Worm (Caenorhabditis elegans) whole organism, L1 larva: ENCODE measurements around the gene K12H6.9.

ENCODE experiments used
- C16A3.4 ChIP-seq: fragments of 150-350 bp; optimal IDR thresholded peaks from 2 replicates; lab custom pipeline; 2014; ENCODE audit warnings: missing biosample characterization, missing genetic modification characterization
- F16B12.6 ChIP-seq: fragments of 150-350 bp; optimal IDR thresholded peaks from 2 replicates; lab custom pipeline; 2014; ENCODE audit warnings: missing biosample characterization, missing genetic modification characterization
- Y116A8C.19 ChIP-seq: sonication (generic microtip); optimal IDR thresholded peaks from 2 replicates; lab custom pipeline; 2016; ENCODE audit warnings: missing compliant biosample characterization, missing genetic modification characterization, borderline replicate concordance
- alr-1 ChIP-seq: fragments of 200-800 bp; sonication (Bioruptor generic); optimal IDR thresholded peaks from 2 replicates; lab custom pipeline; 2018; ENCODE audit warnings: borderline replicate concordance, mild to moderate bottlenecking, missing genetic modification characterization, missing compliant biosample characterization
- ama-1 ChIP-seq: fragments of 150-350 bp; optimal IDR thresholded peaks from 2 replicates; lab custom pipeline; 2014
- ceh-63 ChIP-seq: fragments of 200-800 bp; sonication (Bioruptor generic); optimal IDR thresholded peaks from 2 replicates; lab custom pipeline; 2018; ENCODE audit warnings: mild to moderate bottlenecking, missing genetic modification characterization, missing compliant biosample characterization
- ceh-82 ChIP-seq, 3 experiments: fragments of 150-350 bp in 1 of 3; sonication (generic microtip) in 2 of 3; optimal IDR thresholded peaks; 2 replicates each; lab custom pipeline; 2014 to 2017; ENCODE audit warnings: missing biosample characterization in 3 of 3, missing genetic modification characterization in 3 of 3
- ces-1 ChIP-seq: fragments of 150-350 bp; optimal IDR thresholded peaks from 2 replicates; lab custom pipeline; 2014; ENCODE audit warnings: missing biosample characterization, missing genetic modification reagents, missing genetic modification characterization
- dpl-1 ChIP-seq, 3 experiments: fragments of 150-350 bp in 2 of 3; sonication (generic microtip) in 1 of 3; optimal IDR thresholded peaks; 2 replicates each; lab custom pipeline; 2014 to 2017; ENCODE audit warnings: missing biosample characterization in 3 of 3, missing genetic modification characterization in 3 of 3, missing genetic modification reagents in 3 of 3
- dsc-1 ChIP-seq: sonication (generic microtip); optimal IDR thresholded peaks from 2 replicates; lab custom pipeline; 2016; ENCODE audit warnings: mild to moderate bottlenecking, missing genetic modification characterization, missing compliant biosample characterization
- efl-1 ChIP-seq, 4 experiments: fragments of 150-350 bp; optimal IDR thresholded peaks in 3 of 4; peaks in 1 of 4; 1 replicate in 1 of 4; 2 replicates in 3 of 4; lab custom pipeline; 2014; ENCODE audit warnings: missing biosample characterization in 2 of 4, missing genetic modification characterization in 2 of 4, missing genetic modification reagents in 2 of 4
- efl-3 ChIP-seq: fragments of 200-800 bp; sonication (Bioruptor generic); optimal IDR thresholded peaks from 2 replicates; lab custom pipeline; 2018; ENCODE audit warnings: mild to moderate bottlenecking, missing genetic modification characterization, missing compliant biosample characterization
- egl-13 ChIP-seq: sonication (generic microtip); optimal IDR thresholded peaks from 2 replicates; lab custom pipeline; 2016; ENCODE audit warnings: missing genotype, missing genetic modification reagents, missing genetic modification characterization, missing compliant biosample characterization
- egl-27 ChIP-seq, 2 experiments: fragments of 150-350 bp in 1 of 2; sonication (generic microtip); optimal IDR thresholded peaks; 3 replicates each; lab custom pipeline; 2017 to 2018; ENCODE audit warnings: missing biosample characterization in 2 of 2, missing genetic modification characterization in 2 of 2, missing genetic modification reagents in 2 of 2
- elt-3 ChIP-seq, 6 experiments: fragments of 150-350 bp in 1 of 6; sonication (generic microtip); optimal IDR thresholded peaks; 2 replicates each; lab custom pipeline; 2017 to 2018; ENCODE audit warnings: missing biosample characterization in 6 of 6, missing genetic modification characterization in 6 of 6, inconsistent platforms in 1 of 6
- fkh-8 ChIP-seq: sonication (generic microtip); optimal IDR thresholded peaks from 2 replicates; lab custom pipeline; 2016; ENCODE audit warnings: mild to moderate bottlenecking, missing genetic modification characterization, missing compliant biosample characterization
- grh-1 ChIP-seq: fragments of 200-800 bp; sonication (Bioruptor generic); IDR thresholded peaks from 2 replicates; pipeline ENCODE4 v1.3.6; 2022; ENCODE audit warnings: missing genetic modification reagents, missing genetic modification characterization, missing compliant biosample characterization
- hpl-2 ChIP-seq: fragments of 150-350 bp; optimal IDR thresholded peaks from 2 replicates; lab custom pipeline; 2014; ENCODE audit warnings: missing biosample characterization, missing genetic modification reagents, missing genetic modification characterization
- jun-1 ChIP-seq: fragments of 150-350 bp; optimal IDR thresholded peaks from 2 replicates; lab custom pipeline; 2014; ENCODE audit warnings: missing biosample characterization, missing genetic modification reagents, missing genetic modification characterization
- lin-15B ChIP-seq: fragments of 150-350 bp; sonication (generic microtip); optimal IDR thresholded peaks from 3 replicates; lab custom pipeline; 2014; ENCODE audit warnings: missing biosample characterization, missing genetic modification characterization
- lin-35 ChIP-seq, 2 experiments: fragments of 150-350 bp; optimal IDR thresholded peaks; 2 replicates each; lab custom pipeline; 2014; ENCODE audit warnings: missing biosample characterization in 2 of 2, missing genetic modification characterization in 2 of 2, missing genetic modification reagents in 2 of 2
- mdl-1 ChIP-seq, 2 experiments: fragments of 150-350 bp; optimal IDR thresholded peaks; 2 replicates each; lab custom pipeline; 2014 to 2017; ENCODE audit warnings: missing biosample characterization in 2 of 2, missing genetic modification characterization in 2 of 2, inconsistent platforms in 1 of 2
- nhr-11 ChIP-seq: fragments of 150-350 bp; optimal IDR thresholded peaks from 2 replicates; lab custom pipeline; 2014; ENCODE audit warnings: missing biosample characterization, missing genetic modification characterization
- nhr-71 ChIP-seq: sonication (generic microtip); optimal IDR thresholded peaks from 2 replicates; lab custom pipeline; 2016; ENCODE audit warnings: mild to moderate bottlenecking, missing genetic modification characterization, moderate library complexity, missing compliant biosample characterization
- nhr-76 ChIP-seq: sonication (generic microtip); optimal IDR thresholded peaks from 2 replicates; lab custom pipeline; 2017; ENCODE audit warnings: missing biosample characterization, missing genetic modification characterization
- nhr-85 ChIP-seq: sonication (generic microtip); peaks from one replicate; lab custom pipeline; 2016; ENCODE audit warnings: missing genetic modification characterization, inconsistent platforms, missing compliant biosample characterization
- pag-3 ChIP-seq: sonication (generic microtip); optimal IDR thresholded peaks from 2 replicates; lab custom pipeline; 2017; ENCODE audit warnings: missing genetic modification characterization, mild to moderate bottlenecking, missing compliant biosample characterization, antibody characterized with exemption, borderline replicate concordance; ENCODE audit not compliant: insufficient read depth
- pqm-1 ChIP-seq: sonication (generic microtip); optimal IDR thresholded peaks from 3 replicates; lab custom pipeline; 2017; ENCODE audit warnings: missing biosample characterization, missing genetic modification characterization
- rnt-1 ChIP-seq: sonication (generic microtip); optimal IDR thresholded peaks from 2 replicates; lab custom pipeline; 2016; ENCODE audit warnings: mild to moderate bottlenecking, missing genetic modification characterization, moderate library complexity, missing compliant biosample characterization
- snpc-4 ChIP-seq: fragments of 150-350 bp; optimal IDR thresholded peaks from 2 replicates; lab custom pipeline; 2014; ENCODE audit warnings: missing biosample characterization, missing genetic modification characterization
- snu-23 ChIP-seq: sonication (generic microtip); optimal IDR thresholded peaks from 2 replicates; lab custom pipeline; 2016; ENCODE audit warnings: missing genetic modification characterization, missing compliant biosample characterization
- sox-4 ChIP-seq: sonication (generic microtip); optimal IDR thresholded peaks from 2 replicates; lab custom pipeline; 2016; ENCODE audit warnings: missing genetic modification characterization, missing compliant biosample characterization
- sptf-1 ChIP-seq: fragments of 150-350 bp; optimal IDR thresholded peaks from 2 replicates; lab custom pipeline; 2014; ENCODE audit warnings: missing biosample characterization, missing genetic modification characterization
- sup-37 ChIP-seq: fragments of 200-800 bp; sonication (Bioruptor generic); optimal IDR thresholded peaks from 2 replicates; lab custom pipeline; 2018; ENCODE audit warnings: mild to moderate bottlenecking, missing genetic modification characterization, missing compliant biosample characterization
- tlp-1 ChIP-seq: fragments of 150-350 bp; optimal IDR thresholded peaks from 2 replicates; lab custom pipeline; 2014; ENCODE audit warnings: missing biosample characterization, missing genetic modification characterization
- unc-30 ChIP-seq: sonication (generic microtip); optimal IDR thresholded peaks from 2 replicates; lab custom pipeline; 2017; ENCODE audit warnings: missing biosample characterization, missing genetic modification characterization
- unc-62 ChIP-seq: fragments of 150-350 bp; optimal IDR thresholded peaks from 2 replicates; lab custom pipeline; 2014; ENCODE audit warnings: missing biosample characterization, missing genetic modification reagents, missing genetic modification characterization
- unc-86 ChIP-seq: sonication (generic microtip); optimal IDR thresholded peaks from 2 replicates; lab custom pipeline; 2016; ENCODE audit warnings: missing genetic modification characterization, missing compliant biosample characterization
- xbp-1 ChIP-seq: sonication (generic microtip); optimal IDR thresholded peaks from 2 replicates; lab custom pipeline; 2016; ENCODE audit warnings: missing genetic modification characterization, missing compliant biosample characterization
- zag-1 ChIP-seq: fragments of 150-350 bp; optimal IDR thresholded peaks from 2 replicates; lab custom pipeline; 2014; ENCODE audit warnings: missing biosample characterization, missing genetic modification characterization
- zip-4 ChIP-seq: fragments of 200-800 bp; sonication (Bioruptor generic); optimal IDR thresholded peaks from 2 replicates; lab custom pipeline; 2018; ENCODE audit warnings: mild to moderate bottlenecking, missing genetic modification characterization, moderate library complexity, missing compliant biosample characterization
- ztf-4 ChIP-seq: fragments of 150-350 bp; optimal IDR thresholded peaks from 2 replicates; lab custom pipeline; 2014; ENCODE audit warnings: missing biosample characterization, missing genetic modification characterization

K12H6.9 gene

DNA sequence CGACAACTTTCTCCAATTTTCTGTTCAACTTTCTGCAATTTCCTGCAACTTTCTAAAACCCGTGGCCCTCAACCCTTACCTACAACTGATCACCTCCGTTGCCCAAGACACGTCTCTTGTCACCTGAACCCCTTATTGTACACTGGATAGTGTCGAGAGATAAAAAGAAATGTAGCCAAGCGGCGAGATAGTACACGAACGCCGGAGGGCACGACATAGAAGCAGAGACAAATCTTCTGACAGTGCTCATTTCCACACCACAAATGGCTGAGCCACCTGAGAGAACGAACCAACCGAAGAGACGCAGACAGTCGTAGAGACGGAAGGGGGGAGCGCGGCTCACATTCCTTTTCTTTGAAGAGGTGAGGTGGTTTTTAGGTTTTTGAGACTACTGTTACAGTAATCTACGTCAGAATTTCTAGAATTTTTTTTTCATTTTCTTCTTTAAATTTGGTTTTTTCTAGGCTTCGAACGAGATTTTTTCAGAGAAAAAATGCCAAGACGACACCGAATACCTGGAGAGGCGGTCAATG lies 16.5 kb upstream of the K12H6.9 start, which contains the start of gene K12H6.12:
K12H6.12 (plus strand) TSS at position 483 of the 533 bp plus-strand sequence.
- TF ChIP-seq sptf-1 (tag; lab: Kevin White, UChicago), result no peak
- TF ChIP-seq ama-1, result no peak
- peak; percentile 19 for TF ChIP-seq nhr-11 (tag; lab: Kevin White, UChicago)
- TF ChIP-seq hpl-2 (GFP tag; lab: Kevin White, UChicago), result no peak
- TF ChIP-seq efl-1 (optimal IDR thresholded peaks at IDR 0.05; lab: Kevin White, UChicago), result peak in 1 of 2 experiments; percentile 28
- TF ChIP-seq efl-1 (GFP tag; optimal IDR thresholded peaks at IDR 0.05 in 1 of 2; lab: Kevin White, UChicago), result no peak
- TF ChIP-seq lin-35 (GFP tag; optimal IDR thresholded peaks at IDR 0.05; lab: Kevin White, UChicago), result no peak
- peak in 1 of 3 experiments; percentile 1 for TF ChIP-seq ceh-82 (tag; optimal IDR thresholded peaks at IDR 0.05; lab: Kevin White, UChicago)
- TF ChIP-seq elt-3 (tag; optimal IDR thresholded peaks at IDR 0.05; lab: Kevin White, UChicago), result no peak
- TF ChIP-seq jun-1 (tag; lab: Kevin White, UChicago), result no peak
- TF ChIP-seq fkh-8, result no peak
- TF ChIP-seq, all 84 proteins: peak for 3

DNA sequence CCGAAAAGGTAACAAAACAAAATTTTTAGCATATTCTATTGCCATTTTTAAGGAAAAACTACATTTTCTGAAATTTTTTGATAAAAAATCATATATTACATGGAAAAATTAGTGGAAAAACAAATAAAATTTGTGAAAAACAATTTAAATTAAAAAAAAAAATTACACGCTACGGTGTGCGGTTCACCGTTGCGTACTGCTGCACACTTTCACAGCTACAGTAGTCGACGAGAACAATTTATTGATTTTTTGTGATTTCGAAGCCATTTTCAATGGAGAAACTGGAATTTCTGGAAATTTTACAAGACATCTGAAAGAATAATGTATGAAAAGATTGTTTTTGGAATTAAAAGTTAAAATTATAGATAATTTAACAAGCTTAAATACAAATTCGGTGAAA lies 9.2 kb upstream of the K12H6.9 start:
- TF ChIP-seq mdl-1 (tag; optimal IDR thresholded peaks at IDR 0.05; lab: Kevin White, UChicago) (no peak), sup-37 (GFP tag; lab: Kevin White, UChicago) (no peak), xbp-1 (tag; lab: Kevin White, UChicago) (no peak), rnt-1 (tag; lab: Kevin White, UChicago) (no peak), alr-1 (tag; lab: Kevin White, UChicago) (no peak), Y116A8C.19 (tag; lab: Kevin White, UChicago) (no peak), F16B12.6 (tag; lab: Kevin White, UChicago) (no peak), nhr-85 (tag; lab: Kevin White, UChicago) (no peak), dsc-1 (tag; lab: Kevin White, UChicago) (no peak), zip-4 (GFP tag; lab: Kevin White, UChicago) (no peak), ztf-4 (tag; lab: Kevin White, UChicago) (no peak), ces-1 (GFP tag; lab: Kevin White, UChicago) (no peak), nhr-76 (tag; lab: Kevin White, UChicago) (no peak), unc-30 (tag; lab: Kevin White, UChicago) (no peak), ama-1 (no peak), snpc-4 (tag; lab: Kevin White, UChicago) (no peak), zag-1 (no peak), egl-13 (no peak), hpl-2 (GFP tag; lab: Kevin White, UChicago) (no peak)

- no peak for TF ChIP-seq dpl-1 (GFP tag; optimal IDR thresholded peaks at IDR 0.05; lab: Kevin White, UChicago)
- TF ChIP-seq C16A3.4 (tag; lab: Kevin White, UChicago), result no peak
- no peak for TF ChIP-seq pqm-1 (tag; lab: Kevin White, UChicago)
- no peak for TF ChIP-seq nhr-11 (tag; lab: Kevin White, UChicago)
- TF ChIP-seq snu-23 (GFP tag; lab: Kevin White, UChicago), result no peak
- no peak for TF ChIP-seq sptf-1 (tag; lab: Kevin White, UChicago)
- no peak for TF ChIP-seq alr-1 (tag; lab: Kevin White, UChicago)
- no peak for TF ChIP-seq unc-62 (GFP tag; lab: Kevin White, UChicago)
- TF ChIP-seq tlp-1 (tag; lab: Kevin White, UChicago), result no peak
- TF ChIP-seq nhr-85 (tag; lab: Kevin White, UChicago), result no peak
- no peak for TF ChIP-seq sox-4 (tag; lab: Kevin White, UChicago)
- TF ChIP-seq efl-3 (GFP tag; lab: Kevin White, UChicago), result no peak
- no peak for TF ChIP-seq ceh-63 (GFP tag; lab: Kevin White, UChicago)
- TF ChIP-seq nhr-71 (tag; lab: Kevin White, UChicago), result no peak
- TF ChIP-seq unc-86 (tag; lab: Kevin White, UChicago), result no peak
- TF ChIP-seq lin-15B (tag; lab: Kevin White, UChicago), result no peak
- TF ChIP-seq grh-1, result no peak
- TF ChIP-seq egl-27 (tag; optimal IDR thresholded peaks at IDR 0.05; lab: Kevin White, UChicago), result no peak
- TF ChIP-seq dsc-1 (tag; lab: Kevin White, UChicago), result no peak
- TF ChIP-seq pag-3 (tag; lab: Kevin White, UChicago), result no peak
Measured at ce11 chrII:2815444-2815843, 8.8 kb upstream of the K12H6.9 start, which contains the start of gene K12H6.2. Gene K12H6.2, minus strand, starts transcription at chrII:2815544.
